Worm (Caenorhabditis elegans): Measurements from ENCODE around the gene F59A2.5.
A peak's percentile ranks its signal among the peaks of the same experiment; 100 is the strongest.

Gene F59A2.5

DNA sequence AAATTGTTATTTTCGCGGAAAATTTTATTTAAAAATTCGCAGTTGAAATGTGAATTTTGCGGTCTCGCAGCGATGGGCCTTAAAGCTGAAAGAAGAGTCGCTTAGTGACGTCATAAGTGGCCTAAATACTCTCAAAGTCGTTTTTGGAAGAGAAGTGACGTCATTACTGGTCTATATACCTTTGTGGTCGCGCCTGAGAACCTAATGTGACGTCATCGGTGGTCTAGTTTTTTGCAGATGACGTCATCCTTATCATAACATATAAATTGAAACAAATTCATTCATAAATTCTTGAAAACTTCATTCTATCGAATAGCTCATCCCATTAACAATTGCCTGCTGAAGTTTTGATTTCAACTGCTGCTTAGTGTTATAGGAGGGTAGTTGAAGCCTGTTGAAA lies 27.5 kb upstream of the F59A2.5 start:
- TF ChIP-seq mec-3 (tag; optimal IDR thresholded peaks at IDR 0.05; ENCODE audit: borderline replicate concordance) = no peak
- TF ChIP-seq ceh-6 (GFP tag; optimal IDR thresholded peaks at IDR 0.05) = no peak
- TF ChIP-seq pax-1 (tag; optimal IDR thresholded peaks at IDR 0.05) = no peak
- no peak for TF ChIP-seq sdc-2 (tag; optimal IDR thresholded peaks at IDR 0.05)
- TF ChIP-seq ceh-34 (tag; optimal IDR thresholded peaks at IDR 0.05) = no peak
- TF ChIP-seq F13H6.1 (tag; optimal IDR thresholded peaks at IDR 0.05) = no peak
- TF ChIP-seq gmeb-2 (tag; optimal IDR thresholded peaks at IDR 0.05) = no peak
- no peak for TF ChIP-seq ets-4 (tag; optimal IDR thresholded peaks at IDR 0.05)
- no peak for TF ChIP-seq ceh-19 (GFP tag; optimal IDR thresholded peaks at IDR 0.05)
- TF ChIP-seq che-1 (tag; optimal IDR thresholded peaks at IDR 0.05) = no peak
- no peak for TF ChIP-seq pag-3 (tag; optimal IDR thresholded peaks at IDR 0.05; ENCODE audit: borderline replicate concordance)

DNA sequence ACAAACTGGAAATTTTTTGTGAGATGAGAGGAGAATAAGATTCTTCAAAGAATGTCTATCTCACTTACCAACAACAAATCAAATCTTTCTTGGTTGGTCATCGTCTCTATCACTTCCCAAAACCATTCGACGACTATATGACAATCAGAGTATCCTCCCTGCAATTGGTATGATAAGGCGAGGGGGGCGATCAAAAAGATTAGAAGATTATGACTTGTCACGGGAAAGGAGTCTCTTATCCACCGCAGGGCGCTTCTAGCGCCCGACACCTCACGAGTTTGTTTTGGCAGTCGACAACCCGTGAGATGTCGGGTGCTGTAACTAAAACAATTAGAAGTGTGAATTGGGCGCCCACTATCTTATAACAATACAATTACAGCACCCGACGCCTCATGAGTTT lies 27.0 kb upstream of the F59A2.5 start:
- TF ChIP-seq unc-42 (tag; optimal IDR thresholded peaks at IDR 0.05) (no peak), pat-9 (tag; optimal IDR thresholded peaks at IDR 0.05) (no peak), F13H6.1 (tag; optimal IDR thresholded peaks at IDR 0.05) (no peak), hlh-8 (tag; optimal IDR thresholded peaks at IDR 0.05) (no peak), pha-2 (tag; optimal IDR thresholded peaks at IDR 0.05) (no peak), pag-3 (tag; optimal IDR thresholded peaks at IDR 0.05; ENCODE audit: borderline replicate concordance) (no peak), zip-5 (tag; optimal IDR thresholded peaks at IDR 0.05) (no peak), Y22D7AL.16 (tag; optimal IDR thresholded peaks at IDR 0.05) (no peak)

DNA sequence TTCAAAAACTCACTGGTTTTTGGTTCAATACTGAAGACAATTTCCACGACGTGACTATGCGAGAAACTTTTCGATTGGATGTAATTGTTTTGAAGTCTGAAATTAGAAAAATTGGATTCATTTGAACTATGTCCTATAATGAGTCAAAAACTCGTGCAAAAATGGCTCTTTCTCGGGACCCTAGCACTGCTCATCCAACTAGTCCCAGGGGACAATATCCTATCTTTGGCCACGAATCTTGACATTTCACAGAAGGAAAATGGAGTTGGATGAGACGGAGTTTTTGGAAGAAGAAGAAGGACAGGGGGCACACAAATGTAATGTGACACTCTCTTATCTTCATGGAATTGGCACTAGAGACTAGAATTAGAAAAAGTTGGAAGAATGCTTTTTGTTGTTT lies 22.8 kb upstream of the F59A2.5 start:
- TF ChIP-seq unc-3 (GFP tag; conservative IDR thresholded peaks at IDR 0.05) = no peak
- peak; percentile 61 for TF ChIP-seq unc-3 (tag; optimal IDR thresholded peaks at IDR 0.05)
- no peak for TF ChIP-seq hlh-30 (tag; optimal IDR thresholded peaks at IDR 0.05; ENCODE audit: insufficient read depth)

DNA sequence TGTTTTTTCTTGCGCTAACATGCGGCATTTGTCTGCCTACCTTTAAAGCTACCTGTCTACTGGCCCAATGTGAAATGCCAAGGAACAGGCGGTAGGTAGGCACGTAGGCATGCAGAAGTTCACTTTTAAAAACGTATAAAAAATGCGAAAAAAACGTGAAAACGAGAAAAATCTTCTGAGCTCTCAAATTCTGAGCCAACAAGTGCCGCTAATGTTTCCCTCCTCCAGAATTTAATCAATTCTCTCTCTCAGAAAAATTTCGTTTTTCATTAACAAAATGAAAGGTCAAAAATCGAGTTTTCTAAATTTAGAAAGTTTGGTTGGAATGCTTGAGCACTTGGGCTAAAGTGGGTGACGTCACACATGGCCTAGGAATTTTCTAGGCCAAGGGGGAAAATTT lies 22.2 kb upstream of the F59A2.5 start:
- TF ChIP-seq K02D7.2 (tag; optimal IDR thresholded peaks at IDR 0.05) (no peak), sox-2 (GFP tag; IDR thresholded peaks at IDR 0.05) (no peak), ztf-16 (tag; optimal IDR thresholded peaks at IDR 0.05) (no peak), C08G9.2 (tag; optimal IDR thresholded peaks at IDR 0.05) (no peak), unc-55 (GFP tag; optimal IDR thresholded peaks at IDR 0.05) (no peak), sox-4 (tag; optimal IDR thresholded peaks at IDR 0.05) (no peak), pha-4 (tag; optimal IDR thresholded peaks at IDR 0.05) (no peak), Y22D7AL.16 (tag; optimal IDR thresholded peaks at IDR 0.05) (no peak), F13H6.1 (tag; optimal IDR thresholded peaks at IDR 0.05) (no peak), ahr-1 (tag; optimal IDR thresholded peaks at IDR 0.05) (no peak), sdc-2 (tag; optimal IDR thresholded peaks at IDR 0.05) (no peak), pag-3 (tag; optimal IDR thresholded peaks at IDR 0.05; ENCODE audit: borderline replicate concordance) (no peak), elt-2 (tag; optimal IDR thresholded peaks at IDR 0.05) (no peak), ceh-14 (tag; optimal IDR thresholded peaks at IDR 0.05) (no peak), zip-5 (tag; optimal IDR thresholded peaks at IDR 0.05) (no peak), nfya-1 (tag; optimal IDR thresholded peaks at IDR 0.05) (no peak), ceh-2 (tag; optimal IDR thresholded peaks at IDR 0.05) (no peak)

DNA sequence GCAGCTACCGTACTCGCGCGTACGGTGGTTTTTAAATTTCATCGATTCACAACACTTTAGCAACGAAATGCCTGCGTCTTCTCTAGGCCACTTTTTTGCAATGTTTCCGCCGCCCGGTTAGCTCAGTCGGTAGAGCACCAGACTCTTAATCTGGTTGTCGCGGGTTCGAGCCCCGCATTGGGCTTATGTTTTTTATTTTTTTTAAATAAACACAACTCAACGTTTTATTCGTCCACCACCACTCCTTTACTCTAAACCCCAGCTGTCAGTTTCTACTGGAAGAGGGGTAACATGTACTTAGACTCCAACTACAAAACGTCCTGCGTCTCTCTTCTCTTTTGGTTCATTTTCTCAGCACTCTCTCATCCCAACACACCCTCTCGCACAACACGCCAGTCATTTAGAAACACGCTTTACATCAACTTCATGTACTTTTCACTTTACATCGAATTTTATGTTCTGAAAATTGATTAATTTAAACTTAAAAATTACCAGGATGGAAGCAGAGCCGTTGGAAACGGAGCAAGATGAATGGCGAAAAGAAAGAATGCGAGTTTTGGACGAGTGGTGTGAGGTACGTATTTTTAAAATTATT lies 15.1 kb upstream of the F59A2.5 start, which contains the start of the genes elmd-1 and hecw-1:
Gene elmd-1, plus strand, starts transcription at position 494 of the 595 bp plus-strand sequence.
Gene hecw-1, minus strand, starts transcription at position 545 of the 595 bp plus-strand sequence.
- TF ChIP-seq rnt-1 (tag; optimal IDR thresholded peaks at IDR 0.05) (no peak), mec-3 (tag; optimal IDR thresholded peaks at IDR 0.05; ENCODE audit: borderline replicate concordance) (no peak), ceh-31 (tag; optimal IDR thresholded peaks at IDR 0.05) (peak; percentile 26), nfya-1 (tag; optimal IDR thresholded peaks at IDR 0.05) (peak; percentile 22), ttx-3 (tag; optimal IDR thresholded peaks at IDR 0.05) (no peak), unc-55 (GFP tag; optimal IDR thresholded peaks at IDR 0.05) (peak; percentile 70), ceh-18 (tag; optimal IDR thresholded peaks at IDR 0.05) (peak; percentile 39), tbx-2 (tag; optimal IDR thresholded peaks at IDR 0.05) (peak; percentile 63), F13H6.1 (tag; optimal IDR thresholded peaks at IDR 0.05) (no peak), ceh-19 (GFP tag; optimal IDR thresholded peaks at IDR 0.05) (peak; percentile 3), che-1 (tag; optimal IDR thresholded peaks at IDR 0.05) (peak; percentile 31), zip-5 (tag; optimal IDR thresholded peaks at IDR 0.05) (no peak), Y22D7AL.16 (tag; optimal IDR thresholded peaks at IDR 0.05) (no peak), C38D4.7 (GFP tag; optimal IDR thresholded peaks at IDR 0.05) (peak; percentile 24)
